Fruit fly (Drosophila melanogaster) whole organism: Measurements from ENCODE around the gene APC7.

ENCODE experiments used
- CG8478 ChIP-seq: fragments of >200 bp; optimal IDR thresholded peaks from 2 replicates; lab custom pipeline; 2018; ENCODE audit warnings: inconsistent platforms
- Dll ChIP-seq: fragments of >200 bp; optimal IDR thresholded peaks from 2 replicates; lab custom pipeline; 2017
- EcR ChIP-seq, 2 experiments: fragments of >200 bp; optimal IDR thresholded peaks; 2 replicates each; lab custom pipeline; 2017; ENCODE audit warnings: missing biosample characterization in 2 of 2, missing genetic modification characterization in 2 of 2, missing genetic modification reagents in 2 of 2
- pan ChIP-seq: fragments of >200 bp; optimal IDR thresholded peaks from 2 replicates; lab custom pipeline; 2017
- psq ChIP-seq: fragments of >200 bp; optimal IDR thresholded peaks from 2 replicates; lab custom pipeline; 2017
- usp ChIP-seq: fragments of >200 bp; optimal IDR thresholded peaks from 2 replicates; lab custom pipeline; 2017; ENCODE audit warnings: missing biosample characterization, missing genetic modification characterization, mixed read lengths

Gene APC7

DNA sequence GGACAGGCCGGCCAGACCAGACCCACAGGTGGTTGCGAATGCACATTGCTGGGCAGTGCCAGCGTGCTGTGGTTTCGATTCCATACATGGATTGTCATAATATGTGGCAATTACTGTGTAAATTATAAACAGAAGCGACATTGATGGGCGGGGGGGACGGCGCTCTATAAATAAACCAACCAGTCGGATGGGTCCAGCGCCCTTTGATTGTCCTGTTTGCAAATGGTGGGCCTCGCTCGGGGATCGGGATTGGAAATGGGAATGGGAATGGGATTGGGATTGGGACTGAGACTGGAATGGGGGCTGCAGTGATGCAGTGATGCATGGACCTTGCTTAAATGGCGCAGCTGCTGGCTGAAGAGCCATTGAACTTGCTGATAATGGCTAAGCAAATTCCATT, 4.1 kb upstream of the APC7 start:
- no peak for TF ChIP-seq psq (lab: Kevin White, UChicago)
- TF ChIP-seq EcR (GFP tag; optimal IDR thresholded peaks at IDR 0.05; lab: Kevin White, UChicago) = no peak
- no peak for TF ChIP-seq usp
- TF ChIP-seq CG8478 (lab: Kevin White, UChicago) = no peak
- no peak for TF ChIP-seq Dll
- no peak for TF ChIP-seq pan

DNA sequence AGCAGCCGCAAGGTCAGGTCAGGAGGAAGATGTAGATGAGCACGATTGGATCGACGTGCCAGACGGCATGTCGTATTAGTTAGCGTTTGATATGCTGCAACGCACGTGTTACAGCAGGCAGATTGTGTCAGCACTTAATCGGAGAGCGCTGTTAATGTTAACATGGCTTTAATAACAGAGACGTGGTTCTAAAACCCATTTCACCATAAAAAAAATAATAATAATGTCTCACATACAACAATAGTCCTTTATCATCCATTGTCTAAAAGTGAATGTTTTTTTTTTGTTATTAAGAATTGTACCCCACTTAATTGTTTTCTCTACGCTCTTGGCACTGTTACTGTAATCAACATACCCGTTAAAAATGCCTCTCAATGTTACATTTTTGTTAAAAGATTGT, 2.3 kb downstream of the APC7 start:
- TF ChIP-seq Dll = no peak
- TF ChIP-seq psq (lab: Kevin White, UChicago) = no peak
- TF ChIP-seq usp = no peak
- no peak for TF ChIP-seq CG8478 (lab: Kevin White, UChicago)
- no peak for TF ChIP-seq EcR (GFP tag; optimal IDR thresholded peaks at IDR 0.05; lab: Kevin White, UChicago)
- no peak for TF ChIP-seq pan

DNA sequence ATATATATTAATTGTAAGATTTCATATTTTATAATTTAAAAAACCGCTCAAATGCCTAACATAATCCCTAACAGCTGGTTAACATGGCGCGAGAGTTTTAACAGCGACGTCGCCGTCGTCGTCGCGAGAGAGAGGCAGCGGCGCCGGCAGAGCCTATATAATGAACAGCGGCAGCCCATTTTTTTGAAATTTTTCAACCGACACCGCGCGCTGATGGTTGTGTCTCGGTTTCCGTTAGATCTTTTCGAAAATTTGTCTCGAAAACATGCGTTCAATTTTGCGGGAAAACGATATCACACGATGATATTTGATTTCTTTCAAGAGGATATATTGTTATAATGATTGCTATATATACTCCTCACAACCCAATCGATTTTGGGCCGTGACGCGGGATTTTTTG, 3.0 kb downstream of the APC7 start, which contains the start of gene pigs:
TSS of gene pigs (plus strand) at position 183 of the 400 bp plus-strand sequence.
- TF ChIP-seq EcR (GFP tag; optimal IDR thresholded peaks at IDR 0.05; lab: Kevin White, UChicago) = no peak
- TF ChIP-seq Dll = no peak
- TF ChIP-seq psq (lab: Kevin White, UChicago) = no peak
- TF ChIP-seq usp = no peak
- no peak for TF ChIP-seq CG8478 (lab: Kevin White, UChicago)
- TF ChIP-seq pan = no peak

dm6 chrX:6601144-6601543, 4.3 kb downstream of the APC7 start:
- TF ChIP-seq psq (lab: Kevin White, UChicago) (no peak), EcR (GFP tag; optimal IDR thresholded peaks at IDR 0.05; lab: Kevin White, UChicago) (no peak), usp (no peak), Dll (no peak), pan (no peak), CG8478 (lab: Kevin White, UChicago) (no peak)

- TF ChIP-seq usp (no peak), Dll (no peak), pan (no peak), CG8478 (lab: Kevin White, UChicago) (no peak), EcR (GFP tag; optimal IDR thresholded peaks at IDR 0.05; lab: Kevin White, UChicago) (no peak), psq (lab: Kevin White, UChicago) (no peak)
Observed at dm6 chrX:6601641-6602276, 4.9 kb downstream of the APC7 start.

- no peak for TF ChIP-seq pan
- TF ChIP-seq psq (lab: Kevin White, UChicago) = no peak
- TF ChIP-seq EcR (GFP tag; optimal IDR thresholded peaks at IDR 0.05; lab: Kevin White, UChicago) = no peak
- no peak for TF ChIP-seq Dll
- no peak for TF ChIP-seq CG8478 (lab: Kevin White, UChicago)
- no peak for TF ChIP-seq usp
Observed at dm6 chrX:6604706-6605105, 7.8 kb downstream of the APC7 start.

- TF ChIP-seq usp = no peak
- TF ChIP-seq pan = no peak
- TF ChIP-seq psq (lab: Kevin White, UChicago) = no peak
- no peak for TF ChIP-seq EcR (GFP tag; optimal IDR thresholded peaks at IDR 0.05; lab: Kevin White, UChicago)
- no peak for TF ChIP-seq Dll
- TF ChIP-seq CG8478 (lab: Kevin White, UChicago) = no peak
Observed at dm6 chrX:6611831-6612230, 14.9 kb downstream of the APC7 start.

dm6 chrX:6612509-6612908, 15.6 kb downstream of the APC7 start:
- no peak for TF ChIP-seq Dll
- no peak for TF ChIP-seq EcR (GFP tag; optimal IDR thresholded peaks at IDR 0.05; lab: Kevin White, UChicago)
- no peak for TF ChIP-seq psq (lab: Kevin White, UChicago)

DNA sequence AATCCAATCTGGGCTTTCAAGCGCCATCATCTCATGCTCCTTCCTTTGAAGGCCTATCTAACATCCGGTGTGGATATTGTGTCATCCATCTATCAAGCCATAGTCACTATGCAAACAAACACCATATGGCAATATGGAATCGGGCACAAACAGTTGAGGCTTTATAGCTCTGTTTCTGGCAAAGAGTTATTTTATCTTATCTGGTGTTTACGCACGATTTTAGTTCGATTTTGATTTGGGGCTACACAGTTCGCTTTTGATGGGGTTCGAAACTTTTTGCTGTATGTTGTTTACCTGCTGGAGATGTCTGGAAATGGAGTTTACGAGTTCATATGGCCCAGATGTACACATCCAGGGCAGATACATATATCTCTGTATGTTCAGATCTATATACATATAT, 16.7 kb downstream of the APC7 start:
- TF ChIP-seq psq (lab: Kevin White, UChicago) (no peak), EcR (GFP tag; optimal IDR thresholded peaks at IDR 0.05; lab: Kevin White, UChicago) (no peak), CG8478 (lab: Kevin White, UChicago) (no peak)

DNA sequence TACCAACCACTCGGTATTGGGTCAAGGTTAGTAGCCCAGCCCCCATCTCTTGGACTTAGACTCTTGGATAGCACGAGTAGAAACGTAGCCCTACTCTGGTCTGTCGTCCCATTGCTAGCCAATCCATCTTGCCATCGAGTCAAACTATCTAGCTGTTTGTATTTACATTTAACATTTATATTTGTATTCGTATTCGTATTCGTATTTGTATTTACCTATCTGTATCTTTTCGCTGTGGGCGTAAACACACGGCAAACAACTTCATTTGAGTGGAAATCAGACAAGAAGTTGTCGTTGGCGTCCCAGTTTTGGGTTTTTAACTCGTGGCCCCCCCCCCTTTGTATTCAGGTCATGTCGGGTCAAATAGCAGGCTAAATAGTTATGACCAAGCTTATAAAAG, 17.4 kb downstream of the APC7 start:
- TF ChIP-seq usp = no peak
- TF ChIP-seq CG8478 (lab: Kevin White, UChicago) = no peak
- TF ChIP-seq pan = no peak
- no peak for TF ChIP-seq psq (lab: Kevin White, UChicago)
- no peak for TF ChIP-seq Dll
- TF ChIP-seq EcR (GFP tag; optimal IDR thresholded peaks at IDR 0.05; lab: Kevin White, UChicago) = no peak

- TF ChIP-seq pan = no peak
- TF ChIP-seq CG8478 (lab: Kevin White, UChicago) = no peak
- TF ChIP-seq Dll = no peak
- TF ChIP-seq psq (lab: Kevin White, UChicago) = no peak
- no peak for TF ChIP-seq EcR (GFP tag; optimal IDR thresholded peaks at IDR 0.05; lab: Kevin White, UChicago)
- TF ChIP-seq usp = no peak
Observed at dm6 chrX:6615476-6615875, 18.6 kb downstream of the APC7 start.

dm6 chrX:6616771-6617170, 19.9 kb downstream of the APC7 start:
- no peak for TF ChIP-seq psq (lab: Kevin White, UChicago)
- TF ChIP-seq CG8478 (lab: Kevin White, UChicago) = no peak
- TF ChIP-seq usp = no peak
- no peak for TF ChIP-seq pan
- no peak for TF ChIP-seq EcR (GFP tag; optimal IDR thresholded peaks at IDR 0.05; lab: Kevin White, UChicago)
- no peak for TF ChIP-seq Dll

DNA sequence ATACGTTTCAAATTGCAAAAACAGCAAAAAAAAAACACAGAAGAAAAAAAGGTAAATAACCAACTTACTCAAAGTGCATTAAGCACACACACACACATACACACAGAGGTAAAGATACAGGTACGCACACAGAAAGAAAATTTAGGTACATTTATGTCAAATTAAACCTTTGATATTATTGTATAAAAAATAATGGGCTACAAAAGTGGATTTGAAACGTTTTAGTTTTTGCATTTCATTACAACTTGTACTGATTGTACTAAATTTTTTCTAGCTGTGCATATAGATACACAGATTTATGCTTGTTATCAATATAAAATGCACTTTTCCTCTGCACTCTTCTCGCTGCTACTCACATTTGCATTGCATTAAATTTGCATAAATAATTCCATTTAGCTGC, 20.5 kb downstream of the APC7 start:
- TF ChIP-seq pan (no peak), CG8478 (lab: Kevin White, UChicago) (no peak), EcR (GFP tag; optimal IDR thresholded peaks at IDR 0.05; lab: Kevin White, UChicago) (no peak), Dll (no peak)
